Worm (Caenorhabditis elegans) whole organism, L1 larva: ENCODE results near the gene cey-1.

Experiments
- C04F5.9 ChIP-seq: sonication (generic microtip); optimal IDR thresholded peaks from 2 replicates; lab custom pipeline; 2016; ENCODE audit warnings: missing genetic modification characterization, missing compliant biosample characterization
- C16A3.4 ChIP-seq: fragments of 150-350 bp; optimal IDR thresholded peaks from 2 replicates; lab custom pipeline; 2014; ENCODE audit warnings: missing biosample characterization, missing genetic modification characterization
- C34B4.2 ChIP-seq: sonication (generic microtip); optimal IDR thresholded peaks from 2 replicates; lab custom pipeline; 2017; ENCODE audit warnings: mild to moderate bottlenecking, missing genetic modification characterization, missing compliant biosample characterization
- F16B12.6 ChIP-seq: fragments of 150-350 bp; optimal IDR thresholded peaks from 2 replicates; lab custom pipeline; 2014; ENCODE audit warnings: missing biosample characterization, missing genetic modification characterization
- aly-2 ChIP-seq: fragments of 150-350 bp; optimal IDR thresholded peaks from 2 replicates; lab custom pipeline; 2014; ENCODE audit warnings: missing biosample characterization, missing genetic modification characterization
- ama-1 ChIP-seq: fragments of 150-350 bp; optimal IDR thresholded peaks from 2 replicates; lab custom pipeline; 2014
- blmp-1 ChIP-seq: fragments of 150-350 bp; optimal IDR thresholded peaks from 2 replicates; lab custom pipeline; 2014; ENCODE audit warnings: missing biosample characterization, missing genetic modification characterization
- ceh-63 ChIP-seq: fragments of 200-800 bp; sonication (Bioruptor generic); optimal IDR thresholded peaks from 2 replicates; lab custom pipeline; 2018; ENCODE audit warnings: mild to moderate bottlenecking, missing genetic modification characterization, missing compliant biosample characterization
- ceh-8 ChIP-seq: fragments of 200-800 bp; sonication (Bioruptor generic); optimal IDR thresholded peaks from 2 replicates; lab custom pipeline; 2018; ENCODE audit warnings: mild to moderate bottlenecking, missing genetic modification characterization, moderate library complexity, missing compliant biosample characterization
- ceh-82 ChIP-seq, 3 experiments: fragments of 150-350 bp in 1 of 3; sonication (generic microtip) in 2 of 3; optimal IDR thresholded peaks; 2 replicates each; lab custom pipeline; 2014 to 2017; ENCODE audit warnings: missing biosample characterization in 3 of 3, missing genetic modification characterization in 3 of 3
- ceh-90 ChIP-seq: sonication (generic microtip); optimal IDR thresholded peaks from 2 replicates; lab custom pipeline; 2016; ENCODE audit warnings: missing genetic modification characterization, missing compliant biosample characterization
- ces-1 ChIP-seq: fragments of 150-350 bp; optimal IDR thresholded peaks from 2 replicates; lab custom pipeline; 2014; ENCODE audit warnings: missing biosample characterization, missing genetic modification reagents, missing genetic modification characterization
- dpl-1 ChIP-seq, 3 experiments: fragments of 150-350 bp in 2 of 3; sonication (generic microtip) in 1 of 3; optimal IDR thresholded peaks; 2 replicates each; lab custom pipeline; 2014 to 2017; ENCODE audit warnings: missing biosample characterization in 3 of 3, missing genetic modification characterization in 3 of 3, missing genetic modification reagents in 3 of 3
- efl-1 ChIP-seq, 4 experiments: fragments of 150-350 bp; optimal IDR thresholded peaks in 3 of 4; peaks in 1 of 4; 1 replicate in 1 of 4; 2 replicates in 3 of 4; lab custom pipeline; 2014; ENCODE audit warnings: missing biosample characterization in 2 of 4, missing genetic modification characterization in 2 of 4, missing genetic modification reagents in 2 of 4
- efl-3 ChIP-seq: fragments of 200-800 bp; sonication (Bioruptor generic); optimal IDR thresholded peaks from 2 replicates; lab custom pipeline; 2018; ENCODE audit warnings: mild to moderate bottlenecking, missing genetic modification characterization, missing compliant biosample characterization
- egl-13 ChIP-seq: sonication (generic microtip); optimal IDR thresholded peaks from 2 replicates; lab custom pipeline; 2016; ENCODE audit warnings: missing genotype, missing genetic modification reagents, missing genetic modification characterization, missing compliant biosample characterization
- egl-27 ChIP-seq, 2 experiments: fragments of 150-350 bp in 1 of 2; sonication (generic microtip); optimal IDR thresholded peaks; 3 replicates each; lab custom pipeline; 2017 to 2018; ENCODE audit warnings: missing biosample characterization in 2 of 2, missing genetic modification characterization in 2 of 2, missing genetic modification reagents in 2 of 2
- elt-2 ChIP-seq: sonication (generic microtip); optimal IDR thresholded peaks from 2 replicates; lab custom pipeline; 2016; ENCODE audit warnings: missing genetic modification characterization, mild to moderate bottlenecking, inconsistent platforms, missing compliant biosample characterization, missing genetic modification reagents
- elt-3 ChIP-seq, 6 experiments: fragments of 150-350 bp in 1 of 6; sonication (generic microtip); optimal IDR thresholded peaks; 2 replicates each; lab custom pipeline; 2017 to 2018; ENCODE audit warnings: missing biosample characterization in 6 of 6, missing genetic modification characterization in 6 of 6, inconsistent platforms in 1 of 6
- grh-1 ChIP-seq: fragments of 200-800 bp; sonication (Bioruptor generic); IDR thresholded peaks from 2 replicates; pipeline ENCODE4 v1.3.6; 2022; ENCODE audit warnings: missing genetic modification reagents, missing genetic modification characterization, missing compliant biosample characterization
- hlh-4 ChIP-seq: sonication (generic microtip); optimal IDR thresholded peaks from 2 replicates; lab custom pipeline; 2016; ENCODE audit warnings: mild to moderate bottlenecking, missing genetic modification characterization, missing compliant biosample characterization
- isw-1 ChIP-seq: fragments of 200-800 bp; sonication (Bioruptor generic); IDR thresholded peaks from 2 replicates; pipeline ENCODE4 v1.3.6; 2022; ENCODE audit warnings: missing genetic modification characterization, missing compliant biosample characterization
- jun-1 ChIP-seq: fragments of 150-350 bp; optimal IDR thresholded peaks from 2 replicates; lab custom pipeline; 2014; ENCODE audit warnings: missing biosample characterization, missing genetic modification reagents, missing genetic modification characterization
- lin-13 ChIP-seq: fragments of 150-350 bp; optimal IDR thresholded peaks from 2 replicates; lab custom pipeline; 2014; ENCODE audit warnings: missing biosample characterization, missing genetic modification reagents, missing genetic modification characterization
- lin-14 ChIP-seq: fragments of 200-800 bp; sonication (Bioruptor generic); optimal IDR thresholded peaks from 2 replicates; lab custom pipeline; 2018; ENCODE audit warnings: mild to moderate bottlenecking, missing genetic modification characterization, moderate library complexity, missing compliant biosample characterization
- lin-15B ChIP-seq: fragments of 150-350 bp; sonication (generic microtip); optimal IDR thresholded peaks from 3 replicates; lab custom pipeline; 2014; ENCODE audit warnings: missing biosample characterization, missing genetic modification characterization
- lin-35 ChIP-seq, 2 experiments: fragments of 150-350 bp; optimal IDR thresholded peaks; 2 replicates each; lab custom pipeline; 2014; ENCODE audit warnings: missing biosample characterization in 2 of 2, missing genetic modification characterization in 2 of 2, missing genetic modification reagents in 2 of 2
- lin-39 ChIP-seq: fragments of 150-350 bp; optimal IDR thresholded peaks from 2 replicates; lab custom pipeline; 2014; ENCODE audit warnings: missing biosample characterization, missing genetic modification reagents, missing genetic modification characterization
- lsy-2 ChIP-seq, 2 experiments: fragments of 150-350 bp; optimal IDR thresholded peaks; 2 replicates each; lab custom pipeline; 2014; ENCODE audit warnings: missing biosample characterization in 2 of 2, missing genetic modification characterization in 2 of 2
- mab-9 ChIP-seq: fragments of 200-800 bp; sonication (Bioruptor generic); IDR thresholded peaks from 2 replicates; pipeline ENCODE4 v1.3.6; 2022; ENCODE audit warnings: missing genetic modification reagents, missing genetic modification characterization, missing compliant biosample characterization
- nhr-12 ChIP-seq: sonication (generic microtip); optimal IDR thresholded peaks from 2 replicates; lab custom pipeline; 2017; ENCODE audit warnings: missing biosample characterization, missing genetic modification characterization
- nhr-19 ChIP-seq: fragments of 200-800 bp; sonication (Bioruptor generic); conservative IDR thresholded peaks from 2 replicates; pipeline ENCODE4 v1.3.6; 2022; ENCODE audit warnings: missing genetic modification characterization, missing compliant biosample characterization
- nhr-20 ChIP-seq: sonication (generic microtip); optimal IDR thresholded peaks from 2 replicates; lab custom pipeline; 2016; ENCODE audit warnings: mild to moderate bottlenecking, missing genetic modification characterization, missing compliant biosample characterization
- nhr-28 ChIP-seq: fragments of 150-350 bp; optimal IDR thresholded peaks from 2 replicates; lab custom pipeline; 2014; ENCODE audit warnings: missing biosample characterization, missing genetic modification characterization
- nhr-47 ChIP-seq: sonication (generic microtip); optimal IDR thresholded peaks from 2 replicates; lab custom pipeline; 2016; ENCODE audit warnings: mild to moderate bottlenecking, missing genetic modification characterization, moderate library complexity, missing compliant biosample characterization
- nhr-71 ChIP-seq: sonication (generic microtip); optimal IDR thresholded peaks from 2 replicates; lab custom pipeline; 2016; ENCODE audit warnings: mild to moderate bottlenecking, missing genetic modification characterization, moderate library complexity, missing compliant biosample characterization
- nhr-85 ChIP-seq: sonication (generic microtip); peaks from one replicate; lab custom pipeline; 2016; ENCODE audit warnings: missing genetic modification characterization, inconsistent platforms, missing compliant biosample characterization
- pax-3 ChIP-seq: fragments of 200-800 bp; sonication (Bioruptor generic); optimal IDR thresholded peaks from 2 replicates; lab custom pipeline; 2018; ENCODE audit warnings: mild to moderate bottlenecking, missing genetic modification characterization, moderate library complexity, missing compliant biosample characterization
- rnt-1 ChIP-seq: sonication (generic microtip); optimal IDR thresholded peaks from 2 replicates; lab custom pipeline; 2016; ENCODE audit warnings: mild to moderate bottlenecking, missing genetic modification characterization, moderate library complexity, missing compliant biosample characterization
- snpc-4 ChIP-seq: fragments of 150-350 bp; optimal IDR thresholded peaks from 2 replicates; lab custom pipeline; 2014; ENCODE audit warnings: missing biosample characterization, missing genetic modification characterization
- snu-23 ChIP-seq: sonication (generic microtip); optimal IDR thresholded peaks from 2 replicates; lab custom pipeline; 2016; ENCODE audit warnings: missing genetic modification characterization, missing compliant biosample characterization
- sox-4 ChIP-seq: sonication (generic microtip); optimal IDR thresholded peaks from 2 replicates; lab custom pipeline; 2016; ENCODE audit warnings: missing genetic modification characterization, missing compliant biosample characterization
- sptf-1 ChIP-seq: fragments of 150-350 bp; optimal IDR thresholded peaks from 2 replicates; lab custom pipeline; 2014; ENCODE audit warnings: missing biosample characterization, missing genetic modification characterization
- unc-62 ChIP-seq: fragments of 150-350 bp; optimal IDR thresholded peaks from 2 replicates; lab custom pipeline; 2014; ENCODE audit warnings: missing biosample characterization, missing genetic modification reagents, missing genetic modification characterization
- unc-86 ChIP-seq: sonication (generic microtip); optimal IDR thresholded peaks from 2 replicates; lab custom pipeline; 2016; ENCODE audit warnings: missing genetic modification characterization, missing compliant biosample characterization
- unc-98 ChIP-seq: fragments of 200-800 bp; sonication (Bioruptor generic); IDR thresholded peaks from 2 replicates; pipeline ENCODE4 v1.3.6; 2022; ENCODE audit warnings: missing genetic modification characterization, missing compliant biosample characterization
- zag-1 ChIP-seq: fragments of 150-350 bp; optimal IDR thresholded peaks from 2 replicates; lab custom pipeline; 2014; ENCODE audit warnings: missing biosample characterization, missing genetic modification characterization
- zip-4 ChIP-seq: fragments of 200-800 bp; sonication (Bioruptor generic); optimal IDR thresholded peaks from 2 replicates; lab custom pipeline; 2018; ENCODE audit warnings: mild to moderate bottlenecking, missing genetic modification characterization, moderate library complexity, missing compliant biosample characterization
- ztf-4 ChIP-seq: fragments of 150-350 bp; optimal IDR thresholded peaks from 2 replicates; lab custom pipeline; 2014; ENCODE audit warnings: missing biosample characterization, missing genetic modification characterization

cey-1 gene

DNA sequence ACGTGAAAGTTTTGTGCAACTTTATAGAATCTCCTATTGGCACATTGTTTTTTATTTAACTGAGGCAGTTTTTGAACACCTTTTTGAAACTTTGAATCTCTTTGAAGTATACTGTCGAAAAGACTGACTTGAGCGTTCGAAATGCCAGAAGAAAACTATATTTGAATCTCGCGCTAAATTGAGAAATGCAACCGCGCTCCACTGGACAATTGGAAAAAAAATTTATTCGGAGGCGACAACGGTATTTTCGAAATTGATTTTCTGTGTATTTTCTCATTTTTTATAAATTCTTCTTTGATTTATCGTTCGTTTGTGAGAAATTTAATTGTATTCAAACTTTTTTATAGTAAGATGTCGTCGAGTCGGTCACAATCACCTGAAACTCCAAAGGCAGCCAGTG is 19.0 kb downstream of the cey-1 start, which contains the start of gene let-858 (continued):
- TF ChIP-seq egl-13 (tag; lab: Kevin White, UChicago) (no peak), unc-62 (GFP tag; lab: Kevin White, UChicago) (no peak), lin-35 (GFP tag; optimal IDR thresholded peaks at IDR 0.05; lab: Kevin White, UChicago) (peak; percentile 96 to 98), sox-4 (tag; lab: Kevin White, UChicago) (no peak), jun-1 (tag; lab: Kevin White, UChicago) (peak; percentile 22), aly-2 (peak; percentile 36), lin-14 (GFP tag; lab: Kevin White, UChicago) (peak; percentile 54), ceh-8 (no peak), nhr-19 (GFP tag; lab: Robert Waterston, UW) (peak; percentile 50), unc-86 (tag; lab: Kevin White, UChicago) (peak; percentile 44), grh-1 (GFP tag; lab: Robert Waterston, UW) (no peak), nhr-20 (tag; lab: Kevin White, UChicago) (peak; percentile 61), efl-3 (GFP tag; lab: Kevin White, UChicago) (no peak), F16B12.6 (tag; lab: Kevin White, UChicago) (peak; percentile 27), nhr-47 (tag; lab: Kevin White, UChicago) (peak; percentile 78), pax-3 (tag; lab: Kevin White, UChicago) (peak; percentile 20), snpc-4 (no peak), efl-1 (optimal IDR thresholded peaks at IDR 0.05; lab: Kevin White, UChicago) (peak; percentile 97 to 99), efl-1 (GFP tag; optimal IDR thresholded peaks at IDR 0.05 in 1 of 2; lab: Kevin White, UChicago) (peak; percentile 98 to 100), lin-15B (peak; percentile 41), ztf-4 (tag; lab: Kevin White, UChicago) (no peak), egl-27 (tag; optimal IDR thresholded peaks at IDR 0.05; lab: Kevin White, UChicago) (no peak), mab-9 (GFP tag; lab: Robert Waterston, UW) (no peak), dpl-1 (GFP tag; optimal IDR thresholded peaks at IDR 0.05; lab: Kevin White, UChicago) (peak; percentile 94 to 96 (median 96)), nhr-28 (no peak), nhr-12 (tag; lab: Kevin White, UChicago) (no peak), zag-1 (tag; lab: Kevin White, UChicago) (no peak), isw-1 (no peak; the same call in none of the 2 replicates), ceh-82 (tag; optimal IDR thresholded peaks at IDR 0.05; lab: Kevin White, UChicago) (peak; percentile 8 to 59 (median 50)), lsy-2 (tag; optimal IDR thresholded peaks at IDR 0.05; lab: Kevin White, UChicago) (peak; percentile 67 to 82), ama-1 (lab: Kevin White, UChicago) (no peak), lin-39 (tag; lab: Kevin White, UChicago) (peak; percentile 9), lin-13 (no peak), blmp-1 (tag; lab: Kevin White, UChicago) (peak; percentile 53), elt-2 (tag; lab: Kevin White, UChicago) (no peak), elt-3 (tag; optimal IDR thresholded peaks at IDR 0.05; lab: Kevin White, UChicago) (peak in 1 of 6 experiments; percentile 34)
- TF ChIP-seq, all 84 proteins: peak for 33

DNA sequence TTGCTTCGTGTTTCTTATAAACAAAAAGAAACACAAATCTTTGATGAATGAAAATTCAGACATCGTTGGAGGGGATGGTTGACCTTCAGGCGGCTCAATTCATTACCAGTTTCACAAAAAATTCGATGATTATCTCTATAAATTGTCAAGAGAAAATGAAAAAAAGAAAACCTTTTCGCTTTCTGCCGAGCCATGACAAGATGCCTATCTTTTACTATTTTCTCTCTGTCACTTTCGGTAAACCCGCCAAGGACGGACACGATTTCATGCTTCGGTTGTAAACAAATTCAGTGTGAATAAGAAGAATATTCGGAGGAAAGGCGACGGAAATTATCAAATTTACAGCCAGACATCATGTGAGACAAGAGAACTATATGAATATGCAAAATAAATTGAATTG is 20.3 kb downstream of the cey-1 start:
- no peak for TF ChIP-seq lin-15B
- TF ChIP-seq C04F5.9 (tag; lab: Kevin White, UChicago), result no peak
- TF ChIP-seq lin-14 (GFP tag; lab: Kevin White, UChicago), result peak; percentile 73
- no peak for TF ChIP-seq lin-35 (GFP tag; optimal IDR thresholded peaks at IDR 0.05; lab: Kevin White, UChicago)
- no peak for TF ChIP-seq ceh-90 (tag; lab: Kevin White, UChicago)
- peak; percentile 81 for TF ChIP-seq blmp-1 (tag; lab: Kevin White, UChicago)
- peak; percentile 89 for TF ChIP-seq nhr-85 (tag; lab: Kevin White, UChicago)
- TF ChIP-seq efl-1 (optimal IDR thresholded peaks at IDR 0.05; lab: Kevin White, UChicago), result no peak
- TF ChIP-seq efl-1 (GFP tag; optimal IDR thresholded peaks at IDR 0.05 in 1 of 2; lab: Kevin White, UChicago), result peak in 1 of 2 experiments; percentile 70
- no peak for TF ChIP-seq sptf-1 (tag; lab: Kevin White, UChicago)
- TF ChIP-seq C16A3.4 (tag; lab: Kevin White, UChicago), result peak; percentile 3
- TF ChIP-seq snu-23, result peak; percentile 0
- TF ChIP-seq nhr-20 (tag; lab: Kevin White, UChicago), result peak; percentile 24
- no peak for TF ChIP-seq rnt-1
- no peak for TF ChIP-seq ces-1 (GFP tag; lab: Kevin White, UChicago)
- no peak for TF ChIP-seq elt-2 (tag; lab: Kevin White, UChicago)
- peak in 1 of 2 experiments; percentile 9 for TF ChIP-seq lsy-2 (tag; optimal IDR thresholded peaks at IDR 0.05; lab: Kevin White, UChicago)
- no peak for TF ChIP-seq C34B4.2
- 0 out of 2 replicates have a peak, but pooled peaks have one; percentile 35 for TF ChIP-seq grh-1 (GFP tag; lab: Robert Waterston, UW)
- no peak for TF ChIP-seq zag-1 (tag; lab: Kevin White, UChicago)
- TF ChIP-seq nhr-12 (tag; lab: Kevin White, UChicago), result no peak
- no peak for TF ChIP-seq unc-98 (GFP tag; lab: Robert Waterston, UW)
- TF ChIP-seq isw-1, result no peak
- TF ChIP-seq nhr-71 (tag; lab: Kevin White, UChicago), result peak; percentile 19
- TF ChIP-seq egl-27 (tag; optimal IDR thresholded peaks at IDR 0.05; lab: Kevin White, UChicago), result no peak
- TF ChIP-seq egl-13 (tag; lab: Kevin White, UChicago), result no peak
- no peak for TF ChIP-seq dpl-1 (GFP tag; optimal IDR thresholded peaks at IDR 0.05; lab: Kevin White, UChicago)
- TF ChIP-seq hlh-4, result no peak
- TF ChIP-seq ceh-63 (GFP tag; lab: Kevin White, UChicago), result no peak
- no peak for TF ChIP-seq zip-4 (GFP tag; lab: Kevin White, UChicago)
